Worm (Caenorhabditis elegans) whole organism, L4 larva: ENCODE measurements around the gene unc-26.

Experiments
- F10B5.3 ChIP-seq: sonication (generic microtip); optimal IDR thresholded peaks from 2 replicates; lab custom pipeline; 2016; ENCODE audit warnings: mild to moderate bottlenecking, missing genetic modification characterization, missing compliant biosample characterization
- F26F4.8 ChIP-seq: fragments of 200-800 bp; sonication (Bioruptor generic); conservative IDR thresholded peaks from 2 replicates; pipeline ENCODE4 v1.3.6; 2022; ENCODE audit warnings: missing genetic modification characterization, missing compliant biosample characterization
- F44E2.7 ChIP-seq: fragments of 200-800 bp; sonication (Bioruptor generic); IDR thresholded peaks from 2 replicates; pipeline ENCODE4 v2.1.2; 2022; ENCODE audit warnings: missing genetic modification characterization, missing compliant biosample characterization
- F49E8.2 ChIP-seq: sonication (generic microtip); optimal IDR thresholded peaks from 2 replicates; lab custom pipeline; 2016; ENCODE audit warnings: missing compliant biosample characterization, mild to moderate bottlenecking, missing genetic modification characterization, borderline replicate concordance
- R02D3.7 ChIP-seq: fragments of 150-350 bp; sonication (generic microtip); optimal IDR thresholded peaks from 3 replicates; lab custom pipeline; 2014; ENCODE audit warnings: missing biosample characterization, missing genetic modification characterization
- T20F7.1 ChIP-seq: fragments of 200-800 bp; sonication (Bioruptor generic); optimal IDR thresholded peaks from 2 replicates; lab custom pipeline; 2018; ENCODE audit warnings: mild to moderate bottlenecking, missing genetic modification characterization, missing compliant biosample characterization
- T26A8.4 ChIP-seq: fragments of 200-800 bp; sonication (Bioruptor generic); IDR thresholded peaks from 2 replicates; pipeline ENCODE4 v1.3.6; 2022; ENCODE audit warnings: missing genetic modification characterization, missing compliant biosample characterization
- Y105C5A.15 ChIP-seq: fragments of 200-800 bp; sonication (Bioruptor generic); IDR thresholded peaks from 2 replicates; pipeline ENCODE4 v1.3.6; 2022; ENCODE audit warnings: missing genetic modification characterization, missing compliant biosample characterization
- Y48G9A.11 ChIP-seq: fragments of 200-800 bp; sonication (Bioruptor generic); IDR thresholded peaks from 2 replicates; pipeline ENCODE4 v1.3.6; 2022; ENCODE audit warnings: missing genetic modification reagents, missing genetic modification characterization, missing compliant biosample characterization
- ZK337.2 ChIP-seq: fragments of 200-800 bp; sonication (Bioruptor generic); IDR thresholded peaks from 2 replicates; pipeline ENCODE4 v1.3.6; 2022; ENCODE audit warnings: missing genetic modification reagents, missing genetic modification characterization, missing compliant biosample characterization
- ZK546.5 ChIP-seq, 2 experiments: sonication (generic microtip); optimal IDR thresholded peaks; 2 replicates each; lab custom pipeline; 2017; ENCODE audit warnings: missing biosample characterization in 2 of 2, missing genetic modification characterization in 2 of 2
- aha-1 ChIP-seq: fragments of 150-350 bp; peaks from one replicate; lab custom pipeline; 2014; ENCODE audit warnings: missing biosample characterization, missing genetic modification characterization
- aly-2 ChIP-seq: sonication (generic microtip); optimal IDR thresholded peaks from 2 replicates; lab custom pipeline; 2018; ENCODE audit warnings: missing biosample characterization, missing genetic modification characterization
- ama-1 ChIP-seq: fragments of 150-350 bp; optimal IDR thresholded peaks from 2 replicates; lab custom pipeline; 2014; ENCODE audit warnings: inconsistent platforms, mixed read lengths
- ceh-28 ChIP-seq: fragments of 150-350 bp; optimal IDR thresholded peaks from 2 replicates; lab custom pipeline; 2014; ENCODE audit warnings: missing biosample characterization, missing genetic modification reagents, missing genetic modification characterization
- ceh-44 ChIP-seq: fragments of 200-800 bp; sonication (Bioruptor generic); IDR thresholded peaks from 2 replicates; pipeline ENCODE4 v1.3.6; 2022; ENCODE audit warnings: missing genetic modification reagents, missing genetic modification characterization, missing compliant biosample characterization
- ceh-62 ChIP-seq: sonication (generic microtip); optimal IDR thresholded peaks from 2 replicates; lab custom pipeline; 2017; ENCODE audit warnings: missing biosample characterization, missing genetic modification characterization
- ceh-82 ChIP-seq: sonication (generic microtip); optimal IDR thresholded peaks from 2 replicates; lab custom pipeline; 2017; ENCODE audit warnings: missing biosample characterization, missing genetic modification characterization
- ces-1 ChIP-seq: fragments of 150-350 bp; sonication (generic microtip); optimal IDR thresholded peaks from 4 replicates; lab custom pipeline; 2014; ENCODE audit warnings: missing biosample characterization, missing genetic modification reagents, missing genetic modification characterization
- cey-2 ChIP-seq: sonication (generic microtip); optimal IDR thresholded peaks from 3 replicates; lab custom pipeline; 2017; ENCODE audit warnings: missing genetic modification characterization, mild to moderate bottlenecking, missing compliant biosample characterization, antibody characterized with exemption, borderline replicate concordance; ENCODE audit not compliant: insufficient read depth
- daf-19 ChIP-seq: fragments of 200-800 bp; sonication (Bioruptor generic); conservative IDR thresholded peaks from 2 replicates; pipeline ENCODE4 v1.3.6; 2022; ENCODE audit warnings: missing genetic modification characterization, missing compliant biosample characterization
- daf-8 ChIP-seq: fragments of 200-800 bp; sonication (Bioruptor generic); IDR thresholded peaks from 2 replicates; pipeline ENCODE4 v1.3.6; 2022; ENCODE audit warnings: missing genetic modification characterization, missing compliant biosample characterization
- dmd-8 ChIP-seq: fragments of 200-800 bp; sonication (Bioruptor generic); IDR thresholded peaks from 2 replicates; pipeline ENCODE4 v1.3.6; 2022; ENCODE audit warnings: missing genetic modification characterization, missing compliant biosample characterization
- dpl-1 ChIP-seq: fragments of 150-350 bp; optimal IDR thresholded peaks from 2 replicates; lab custom pipeline; 2014; ENCODE audit warnings: missing biosample characterization, missing genetic modification reagents, missing genetic modification characterization
- duxl-1 ChIP-seq: sonication (generic microtip); optimal IDR thresholded peaks from 2 replicates; lab custom pipeline; 2016; ENCODE audit warnings: mild to moderate bottlenecking, missing genetic modification characterization, moderate library complexity, missing compliant biosample characterization; ENCODE audit not compliant: poor library complexity
- fkh-10 ChIP-seq: fragments of 150-350 bp; optimal IDR thresholded peaks from 2 replicates; lab custom pipeline; 2014; ENCODE audit warnings: missing biosample characterization, missing genetic modification reagents, missing genetic modification characterization
- fos-1 ChIP-seq: fragments of 150-350 bp; optimal IDR thresholded peaks from 2 replicates; lab custom pipeline; 2014; ENCODE audit warnings: missing biosample characterization, missing genetic modification characterization
- hlh-11 ChIP-seq: fragments of 200-800 bp; sonication (Bioruptor generic); optimal IDR thresholded peaks from 2 replicates; lab custom pipeline; 2018; ENCODE audit warnings: mild to moderate bottlenecking, missing genetic modification characterization, missing compliant biosample characterization
- hlh-30 ChIP-seq: sonication (generic microtip); optimal IDR thresholded peaks from 2 replicates; lab custom pipeline; 2017; ENCODE audit warnings: antibody characterized with exemption, mild to moderate bottlenecking, missing genetic modification characterization, missing compliant biosample characterization; ENCODE audit not compliant: insufficient read depth
- hmg-1.1 ChIP-seq: fragments of 200-800 bp; sonication (Bioruptor generic); IDR thresholded peaks from 2 replicates; pipeline ENCODE4 v1.3.6; 2022; ENCODE audit warnings: missing genetic modification reagents, missing genetic modification characterization, missing compliant biosample characterization
- lim-7 ChIP-seq: fragments of 200-800 bp; sonication (Bioruptor generic); IDR thresholded peaks from 2 replicates; pipeline ENCODE4 v1.3.6; 2022; ENCODE audit warnings: missing genetic modification characterization, missing compliant biosample characterization
- lin-13 ChIP-seq: fragments of 150-350 bp; optimal IDR thresholded peaks from 2 replicates; lab custom pipeline; 2014; ENCODE audit warnings: missing biosample characterization, missing genetic modification reagents, missing genetic modification characterization
- lin-29 ChIP-seq: fragments of 200-800 bp; sonication (Bioruptor generic); IDR thresholded peaks from 2 replicates; pipeline ENCODE4 v1.3.6; 2022; ENCODE audit warnings: missing genetic modification reagents, missing genetic modification characterization, missing compliant biosample characterization
- lin-38 ChIP-seq: fragments of 200-800 bp; sonication (Bioruptor generic); IDR thresholded peaks from 2 replicates; pipeline ENCODE4 v1.3.6; 2022; ENCODE audit warnings: missing genetic modification reagents, missing genetic modification characterization, missing compliant biosample characterization
- lsy-2 ChIP-seq, 2 experiments: fragments of 150-350 bp in 1 of 2; sonication (generic microtip) in 1 of 2; optimal IDR thresholded peaks; 2 replicates each; lab custom pipeline; 2014 to 2017; ENCODE audit warnings: missing biosample characterization in 2 of 2, missing genetic modification characterization in 2 of 2
- mes-2 ChIP-seq: sonication (generic microtip); optimal IDR thresholded peaks from 2 replicates; lab custom pipeline; 2016; ENCODE audit warnings: missing genotype, mild to moderate bottlenecking, missing genetic modification characterization, missing compliant biosample characterization; ENCODE audit not compliant: poor library complexity, severe bottlenecking
- nhr-237 ChIP-seq: sonication (generic microtip); optimal IDR thresholded peaks from 2 replicates; lab custom pipeline; 2017; ENCODE audit warnings: missing biosample characterization, missing genetic modification characterization
- nhr-25 ChIP-seq: sonication (generic microtip); optimal IDR thresholded peaks from 2 replicates; lab custom pipeline; 2017; ENCODE audit warnings: missing genetic modification characterization, mild to moderate bottlenecking, missing compliant biosample characterization, antibody characterized with exemption, moderate library complexity, borderline replicate concordance; ENCODE audit not compliant: insufficient read depth
- nhr-28 ChIP-seq: fragments of 150-350 bp; optimal IDR thresholded peaks from 2 replicates; lab custom pipeline; 2014; ENCODE audit warnings: missing biosample characterization, missing genetic modification characterization
- nhr-42 ChIP-seq: fragments of 200-800 bp; sonication (Bioruptor generic); IDR thresholded peaks from 2 replicates; pipeline ENCODE4 v1.3.6; 2022; ENCODE audit warnings: missing genetic modification characterization, missing compliant biosample characterization
- nhr-48 ChIP-seq: sonication (generic microtip); optimal IDR thresholded peaks from 2 replicates; lab custom pipeline; 2016; ENCODE audit warnings: mild to moderate bottlenecking, missing genetic modification characterization, missing compliant biosample characterization
- nhr-6 ChIP-seq: fragments of 150-350 bp; optimal IDR thresholded peaks from 2 replicates; lab custom pipeline; 2014; ENCODE audit warnings: missing biosample characterization, missing genetic modification characterization
- nhr-77 ChIP-seq: fragments of 150-350 bp; optimal IDR thresholded peaks from 2 replicates; lab custom pipeline; 2014; ENCODE audit warnings: missing biosample characterization, missing genetic modification characterization
- php-3 ChIP-seq: fragments of 200-800 bp; sonication (Bioruptor generic); IDR thresholded peaks from 2 replicates; pipeline ENCODE4 v1.3.6; 2022; ENCODE audit warnings: missing genetic modification reagents, missing genetic modification characterization, missing compliant biosample characterization
- set-16 ChIP-seq: fragments of 200-800 bp; sonication (Bioruptor generic); IDR thresholded peaks from 2 replicates; pipeline ENCODE4 v1.3.6; 2022; ENCODE audit warnings: missing genetic modification reagents, missing genetic modification characterization, missing compliant biosample characterization
- skn-1 ChIP-seq: fragments of 150-350 bp; optimal IDR thresholded peaks from 2 replicates; lab custom pipeline; 2014; ENCODE audit warnings: missing biosample characterization, missing genetic modification characterization
- snpc-1.2 ChIP-seq: fragments of 200-800 bp; sonication (Bioruptor generic); IDR thresholded peaks from 2 replicates; pipeline ENCODE4 v1.3.6; 2022; ENCODE audit warnings: missing genetic modification reagents, missing genetic modification characterization, missing compliant biosample characterization
- snpc-4 ChIP-seq: fragments of 150-350 bp; optimal IDR thresholded peaks from 2 replicates; lab custom pipeline; 2014; ENCODE audit warnings: missing biosample characterization, missing genetic modification characterization
- tra-1 ChIP-seq: fragments of 200-800 bp; sonication (Bioruptor generic); IDR thresholded peaks from 2 replicates; pipeline ENCODE4 v1.3.6; 2022; ENCODE audit warnings: missing genetic modification reagents, missing genetic modification characterization, missing compliant biosample characterization
- unc-39 ChIP-seq: sonication (generic microtip); optimal IDR thresholded peaks from 2 replicates; lab custom pipeline; 2017; ENCODE audit warnings: missing biosample characterization, missing genetic modification characterization
- zfp-2 ChIP-seq: sonication (generic microtip); optimal IDR thresholded peaks from 2 replicates; lab custom pipeline; 2016; ENCODE audit warnings: mild to moderate bottlenecking, missing genetic modification characterization, missing compliant biosample characterization
- ztf-11 ChIP-seq: fragments of 150-350 bp; optimal IDR thresholded peaks from 2 replicates; lab custom pipeline; 2014; ENCODE audit warnings: missing biosample characterization, missing genetic modification characterization
- ztf-7 ChIP-seq: fragments of 150-350 bp; optimal IDR thresholded peaks from 2 replicates; lab custom pipeline; 2014; ENCODE audit warnings: missing biosample characterization, missing genetic modification characterization

unc-26 gene

ce11 chrIV:13297746-13298145 lies 25.4 kb upstream of the unc-26 start, which contains the start of the genes Y67H2A.2 and micu-1 (continued):
- peak; percentile 18 for TF ChIP-seq nhr-77 (tag; lab: Kevin White, UChicago)
- TF ChIP-seq Y48G9A.11: no peak
- TF ChIP-seq nhr-237: no peak
- TF ChIP-seq F10B5.3 (tag; lab: Kevin White, UChicago): no peak
- no peak for TF ChIP-seq T20F7.1 (GFP tag; lab: Kevin White, UChicago)
- TF ChIP-seq hmg-1.1 (GFP tag; lab: Robert Waterston, UW): peak; percentile 70
- no peak for TF ChIP-seq nhr-42 (GFP tag; lab: Robert Waterston, UW)
- TF ChIP-seq skn-1 (tag; lab: Kevin White, UChicago): no peak
- no peak for TF ChIP-seq snpc-1.2 (GFP tag; lab: Robert Waterston, UW)
- TF ChIP-seq dmd-8 (GFP tag; lab: Robert Waterston, UW): no peak
- peak; percentile 49 for TF ChIP-seq hlh-11 (tag; lab: Kevin White, UChicago)
- TF ChIP-seq lim-7 (GFP tag; lab: Robert Waterston, UW): no peak
- TF ChIP-seq ces-1: peak; percentile 24
- TF ChIP-seq Y105C5A.15: no peak
- TF ChIP-seq ceh-82 (tag; lab: Kevin White, UChicago): no peak
- TF ChIP-seq ztf-11: no peak
- no peak for TF ChIP-seq ZK337.2 (GFP tag; lab: Robert Waterston, UW)
- TF ChIP-seq F26F4.8: no peak
- TF ChIP-seq F49E8.2 (tag; lab: Kevin White, UChicago): no peak
- peak; percentile 40 for TF ChIP-seq dpl-1 (GFP tag; lab: Kevin White, UChicago)
- TF ChIP-seq fos-1 (tag; lab: Kevin White, UChicago): no peak
- peak; percentile 7 for TF ChIP-seq nhr-6 (tag; lab: Kevin White, UChicago)
- no peak for TF ChIP-seq duxl-1
- TF ChIP-seq lin-38 (GFP tag; lab: Robert Waterston, UW): peak; percentile 99
- TF ChIP-seq daf-19 (GFP tag; lab: Robert Waterston, UW): no peak
- TF ChIP-seq zfp-2: no peak
- no peak for TF ChIP-seq ceh-28
- TF ChIP-seq nhr-48: peak; percentile 16
- peak; percentile 38 to 73 for TF ChIP-seq lsy-2 (tag; optimal IDR thresholded peaks at IDR 0.05; lab: Kevin White, UChicago)
- TF ChIP-seq R02D3.7 (tag; lab: Kevin White, UChicago): no peak
- TF ChIP-seq ztf-7 (tag; lab: Kevin White, UChicago): peak; percentile 85
- TF ChIP-seq cey-2 (tag; lab: Kevin White, UChicago): no peak
- no peak for TF ChIP-seq tra-1 (GFP tag; lab: Robert Waterston, UW)
- TF ChIP-seq ceh-62: no peak
- TF ChIP-seq F44E2.7 (GFP tag; lab: Robert Waterston, UW): no peak
- no peak for TF ChIP-seq nhr-25 (tag; lab: Kevin White, UChicago)
- TF ChIP-seq mes-2 (tag; lab: Kevin White, UChicago): peak; percentile 83
- peak; percentile 0 for TF ChIP-seq lin-13 (GFP tag; lab: Kevin White, UChicago)
- no peak for TF ChIP-seq ama-1 (lab: Kevin White, UChicago)
- TF ChIP-seq aha-1: peak; percentile 98
- TF ChIP-seq unc-39 (tag; lab: Kevin White, UChicago): no peak
- TF ChIP-seq ceh-44: 0 out of 2 replicates have a peak, but pooled peaks have one; percentile 42
- TF ChIP-seq lin-29: no peak
- no peak for TF ChIP-seq set-16
- no peak for TF ChIP-seq snpc-4 (tag; lab: Kevin White, UChicago)
- peak; percentile 23 for TF ChIP-seq nhr-28 (tag; lab: Kevin White, UChicago)
- TF ChIP-seq daf-8 (GFP tag; lab: Robert Waterston, UW): no peak
- TF ChIP-seq aly-2 (tag; lab: Kevin White, UChicago): no peak
- peak; percentile 62 for TF ChIP-seq fkh-10 (GFP tag; lab: Kevin White, UChicago)
- TF ChIP-seq ZK546.5 (tag; optimal IDR thresholded peaks at IDR 0.05; lab: Kevin White, UChicago): no peak
- TF ChIP-seq hlh-30: peak; percentile 45
- no peak for TF ChIP-seq php-3 (GFP tag; lab: Robert Waterston, UW)
- TF ChIP-seq T26A8.4: no peak
